Fruit fly (Drosophila melanogaster) whole organism, embryonic: ENCODE measurements around the gene mRpS33.

Source experiments
- Abd-B ChIP-seq: fragments of 200-800 bp; sonication (Bioruptor generic); optimal IDR thresholded peaks from 2 replicates; lab custom pipeline; 2018; ENCODE audit warnings: missing biosample characterization, mild to moderate bottlenecking, missing genetic modification characterization, moderate library complexity
- Atf3 ChIP-seq: fragments of 200-800 bp; sonication (Bioruptor generic); optimal IDR thresholded peaks from 3 replicates; lab custom pipeline; 2016; ENCODE audit warnings: missing biosample characterization, missing genetic modification characterization
- Blimp-1 ChIP-seq: fragments of 200-800 bp; sonication (Bioruptor generic); optimal IDR thresholded peaks from 3 replicates; lab custom pipeline; 2018; ENCODE audit warnings: missing biosample characterization, missing genetic modification characterization, mild to moderate bottlenecking, moderate library complexity, missing genetic modification reagents
- CG10321 ChIP-seq: fragments of 200-800 bp; sonication (Bioruptor generic); IDR thresholded peaks from 2 replicates; pipeline ENCODE4 v1.3.6; 2022; ENCODE audit warnings: missing biosample characterization, missing genetic modification characterization
- CG11695 ChIP-seq: fragments of 200-800 bp; sonication (Bioruptor generic); IDR thresholded peaks from 3 replicates; pipeline ENCODE4 v1.3.6; 2022; ENCODE audit warnings: missing biosample characterization, missing genetic modification characterization
- CG12071 ChIP-seq: fragments of 200-800 bp; sonication (Bioruptor generic); optimal IDR thresholded peaks from 3 replicates; lab custom pipeline; 2018; ENCODE audit warnings: missing biosample characterization, mild to moderate bottlenecking, missing genetic modification characterization
- CG12104 ChIP-seq: fragments of 200-800 bp; sonication (Bioruptor generic); optimal IDR thresholded peaks from 3 replicates; lab custom pipeline; 2016; ENCODE audit warnings: missing biosample characterization, missing genetic modification characterization
- CG13123 ChIP-seq: fragments of 200-800 bp; sonication (Bioruptor generic); optimal IDR thresholded peaks from 2 replicates; lab custom pipeline; 2016; ENCODE audit warnings: missing biosample characterization, missing genetic modification characterization
- CG15696 ChIP-seq: fragments of 200-800 bp; sonication (Bioruptor generic); optimal IDR thresholded peaks from 2 replicates; lab custom pipeline; 2019; ENCODE audit warnings: missing biosample characterization, mild to moderate bottlenecking, missing genetic modification characterization, moderate library complexity
- CG16779 ChIP-seq: fragments of 200-800 bp; sonication (Bioruptor generic); IDR thresholded peaks from 2 replicates; pipeline ENCODE4 v1.3.6; 2022; ENCODE audit warnings: missing biosample characterization, missing genetic modification characterization
- CG16863 ChIP-seq: fragments of 200-800 bp; sonication (Bioruptor generic); optimal IDR thresholded peaks from 3 replicates; lab custom pipeline; 2016; ENCODE audit warnings: missing biosample characterization, missing genetic modification characterization
- CG1832 ChIP-seq: fragments of 200-800 bp; sonication (Bioruptor generic); optimal IDR thresholded peaks from 2 replicates; lab custom pipeline; 2017; ENCODE audit warnings: missing biosample characterization, mild to moderate bottlenecking, missing genetic modification characterization, inconsistent platforms
- CG18599 ChIP-seq: fragments of 200-800 bp; sonication (Bioruptor generic); optimal IDR thresholded peaks from 3 replicates; lab custom pipeline; 2017; ENCODE audit warnings: missing biosample characterization, missing genetic modification characterization, mild to moderate bottlenecking, moderate library complexity, missing genetic modification reagents
- CG18764 ChIP-seq: fragments of 200-800 bp; sonication (Bioruptor generic); optimal IDR thresholded peaks from 3 replicates; lab custom pipeline; 2016; ENCODE audit warnings: missing biosample characterization, missing genetic modification characterization
- CG5953 ChIP-seq: fragments of 200-800 bp; sonication (Bioruptor generic); IDR thresholded peaks from 2 replicates; pipeline ENCODE4 v1.3.6; 2022; ENCODE audit warnings: missing biosample characterization, missing genetic modification characterization
- CG6791 ChIP-seq: fragments of 200-800 bp; sonication (Bioruptor generic); IDR thresholded peaks from 3 replicates; pipeline ENCODE4 v1.3.6; 2022; ENCODE audit warnings: missing biosample characterization, missing genetic modification characterization; ENCODE audit not compliant: partially characterized antibody
- CG8924 ChIP-seq: fragments of 200-800 bp; optimal IDR thresholded peaks from 3 replicates; lab custom pipeline; 2019; ENCODE audit warnings: missing biosample characterization, mild to moderate bottlenecking, missing genetic modification characterization, moderate library complexity
- CG9797 ChIP-seq: fragments of 200-800 bp; sonication (Bioruptor generic); optimal IDR thresholded peaks from 3 replicates; lab custom pipeline; 2018; ENCODE audit warnings: missing biosample characterization, mild to moderate bottlenecking, missing genetic modification characterization
- Dad ChIP-seq: fragments of 200-800 bp; sonication (Bioruptor generic); optimal IDR thresholded peaks from 3 replicates; lab custom pipeline; 2016; ENCODE audit warnings: missing biosample characterization, missing genetic modification characterization
- Dek ChIP-seq: fragments of 200-800 bp; sonication (Bioruptor generic); optimal IDR thresholded peaks from 3 replicates; lab custom pipeline; 2019; ENCODE audit warnings: missing biosample characterization, mild to moderate bottlenecking, missing genetic modification characterization, moderate library complexity
- Dfd ChIP-seq, 2 experiments: fragments of >200 bp; optimal IDR thresholded peaks; 2 replicates each; lab custom pipeline; 2017; ENCODE audit warnings: missing biosample characterization in 2 of 2, missing genetic modification characterization in 2 of 2
- E2f2 ChIP-seq: fragments of 200-800 bp; sonication (Bioruptor generic); IDR thresholded peaks from 2 replicates; pipeline ENCODE4 v1.3.6; 2022; ENCODE audit warnings: missing biosample characterization, missing genetic modification characterization
- Fer1 ChIP-seq: fragments of 200-800 bp; sonication (Bioruptor generic); optimal IDR thresholded peaks from 2 replicates; lab custom pipeline; 2017; ENCODE audit warnings: missing biosample characterization, mild to moderate bottlenecking, missing genetic modification characterization
- Fer3 ChIP-seq: fragments of 200-800 bp; sonication (Bioruptor generic); optimal IDR thresholded peaks from 2 replicates; lab custom pipeline; 2018; ENCODE audit warnings: missing biosample characterization, mild to moderate bottlenecking, missing genetic modification characterization, moderate library complexity
- H15 ChIP-seq: fragments of 200-800 bp; sonication (Bioruptor generic); IDR thresholded peaks from 3 replicates; pipeline ENCODE4 v1.3.6; 2022; ENCODE audit warnings: missing biosample characterization, missing genetic modification characterization
- HLH3B ChIP-seq: fragments of 200-800 bp; sonication (Bioruptor generic); IDR thresholded peaks from 2 replicates; pipeline ENCODE4 v1.3.6; 2022; ENCODE audit warnings: missing biosample characterization, missing genetic modification characterization
- Hey ChIP-seq: fragments of 200-800 bp; sonication (Bioruptor generic); optimal IDR thresholded peaks from 3 replicates; lab custom pipeline; 2018; ENCODE audit warnings: missing biosample characterization, mild to moderate bottlenecking, missing genetic modification characterization
- Hr3 ChIP-seq: fragments of 200-800 bp; sonication (Bioruptor generic); optimal IDR thresholded peaks from 3 replicates; lab custom pipeline; 2016; ENCODE audit warnings: missing biosample characterization, missing genetic modification characterization
- MESR4 ChIP-seq: fragments of 200-800 bp; sonication (Bioruptor generic); optimal IDR thresholded peaks from 2 replicates; lab custom pipeline; 2018; ENCODE audit warnings: missing biosample characterization, mild to moderate bottlenecking, missing genetic modification characterization, moderate library complexity
- Mad ChIP-seq: fragments of 200-800 bp; sonication (Bioruptor generic); optimal IDR thresholded peaks from 2 replicates; lab custom pipeline; 2016; ENCODE audit warnings: missing biosample characterization, missing genetic modification characterization
- NK7.1 ChIP-seq: fragments of 200-800 bp; sonication (Bioruptor generic); optimal IDR thresholded peaks from 3 replicates; lab custom pipeline; 2016; ENCODE audit warnings: missing biosample characterization, missing genetic modification characterization
- Nf-YB ChIP-seq: fragments of 200-800 bp; sonication (Bioruptor generic); optimal IDR thresholded peaks from 3 replicates; lab custom pipeline; 2019; ENCODE audit warnings: missing biosample characterization, mild to moderate bottlenecking, missing genetic modification characterization, moderate library complexity
- Nf-YC ChIP-seq: fragments of 200-800 bp; optimal IDR thresholded peaks from 3 replicates; lab custom pipeline; 2019; ENCODE audit warnings: missing biosample characterization, mild to moderate bottlenecking, missing genetic modification characterization, moderate library complexity
- Oaz ChIP-seq: fragments of 200-800 bp; sonication (Bioruptor generic); IDR thresholded peaks from 2 replicates; pipeline ENCODE4 v1.3.6; 2022; ENCODE audit warnings: missing biosample characterization, missing genetic modification characterization
- Trl ChIP-seq, 3 experiments: fragments of >200 bp in 2 of 3; fragments of 200-800 bp in 1 of 3; sonication (Bioruptor generic) in 1 of 3; optimal IDR thresholded peaks; 2 replicates in 1 of 3; 3 replicates in 2 of 3; lab custom pipeline; 2016 to 2017; ENCODE audit warnings: missing biosample characterization in 1 of 3, missing genetic modification characterization in 1 of 3
- ab ChIP-seq: fragments of 200-800 bp; sonication (Bioruptor generic); optimal IDR thresholded peaks from 2 replicates; lab custom pipeline; 2016; ENCODE audit warnings: missing biosample characterization, missing genetic modification characterization
- cg ChIP-seq: fragments of 200-800 bp; sonication (Bioruptor generic); optimal IDR thresholded peaks from 3 replicates; lab custom pipeline; 2019; ENCODE audit warnings: missing biosample characterization, mild to moderate bottlenecking, missing genetic modification characterization, moderate library complexity
- crol ChIP-seq: fragments of 200-800 bp; sonication (Bioruptor generic); IDR thresholded peaks from 2 replicates; pipeline ENCODE4 v1.3.6; 2022; ENCODE audit warnings: missing biosample characterization, missing genetic modification characterization
- crp ChIP-seq, 2 experiments: fragments of 200-800 bp; sonication (Bioruptor generic); optimal IDR thresholded peaks; 2 replicates in 1 of 2; 3 replicates in 1 of 2; lab custom pipeline; 2017; ENCODE audit warnings: missing biosample characterization in 2 of 2, missing genetic modification characterization in 2 of 2, mild to moderate bottlenecking in 1 of 2, moderate library complexity in 1 of 2
- ewg ChIP-seq: fragments of 200-800 bp; sonication (Bioruptor generic); optimal IDR thresholded peaks from 3 replicates; lab custom pipeline; 2017; ENCODE audit warnings: mild to moderate bottlenecking, missing biosample characterization, missing genetic modification reagents, missing genetic modification characterization
- fd96Cb ChIP-seq: fragments of 200-800 bp; sonication (Bioruptor generic); optimal IDR thresholded peaks from 2 replicates; lab custom pipeline; 2018; ENCODE audit warnings: missing biosample characterization, mild to moderate bottlenecking, missing genetic modification characterization, moderate library complexity
- nom ChIP-seq: fragments of 200-800 bp; sonication (Bioruptor generic); optimal IDR thresholded peaks from 2 replicates; lab custom pipeline; 2017; ENCODE audit warnings: missing biosample characterization, missing genetic modification characterization, mild to moderate bottlenecking, moderate library complexity, missing genetic modification reagents
- phol ChIP-seq: fragments of 200-800 bp; sonication (Bioruptor generic); optimal IDR thresholded peaks from 3 replicates; lab custom pipeline; 2018; ENCODE audit warnings: missing biosample characterization, mild to moderate bottlenecking, missing genetic modification characterization, moderate library complexity
- pros ChIP-seq: fragments of 200-800 bp; sonication (Bioruptor generic); optimal IDR thresholded peaks from 3 replicates; lab custom pipeline; 2019; ENCODE audit warnings: missing biosample characterization, mild to moderate bottlenecking, missing genetic modification characterization, moderate library complexity
- scrt ChIP-seq: fragments of 200-800 bp; sonication (Bioruptor generic); optimal IDR thresholded peaks from 2 replicates; lab custom pipeline; 2018; ENCODE audit warnings: missing biosample characterization, mild to moderate bottlenecking, missing genetic modification characterization, moderate library complexity
- sens ChIP-seq: fragments of 200-800 bp; sonication (Bioruptor generic); peaks from one replicate; lab custom pipeline; 2016; ENCODE audit warnings: missing biosample characterization, missing genetic modification characterization
- seq ChIP-seq: fragments of 200-800 bp; sonication (Bioruptor generic); IDR thresholded peaks from 2 replicates; pipeline ENCODE4 v1.3.6; 2022; ENCODE audit warnings: missing biosample characterization, missing genetic modification characterization
- sim ChIP-seq: fragments of 200-800 bp; sonication (Bioruptor generic); IDR thresholded peaks from 2 replicates; pipeline ENCODE4 v1.3.6; 2022; ENCODE audit warnings: missing biosample characterization, missing genetic modification characterization
- sisA ChIP-seq: fragments of 200-800 bp; sonication (Bioruptor generic); IDR thresholded peaks from 2 replicates; pipeline ENCODE4 v1.3.6; 2022; ENCODE audit warnings: missing biosample characterization, missing genetic modification characterization
- z ChIP-seq: fragments of 200-800 bp; sonication (Bioruptor generic); IDR thresholded peaks from 3 replicates; pipeline ENCODE4 v1.3.6; 2022; ENCODE audit warnings: missing biosample characterization, missing genetic modification characterization

The mRpS33 gene

dm6 chr3R:16427520-16427919 is 8.9 kb downstream of the mRpS33 start:
- TF ChIP-seq Nf-YB (GFP tag; lab: Kevin White, UChicago) (peak; percentile 81), ewg (peak; percentile 84), sim (GFP tag; lab: Robert Waterston, UW) (no peak), ab (GFP tag; lab: Kevin White, UChicago) (no peak), crol (GFP tag; lab: Robert Waterston, UW) (peak; percentile 31; the same call in 1 of the 2 replicates), z (peak; percentile 78), CG5953 (GFP tag; lab: Robert Waterston, UW) (no peak), sens (GFP tag; lab: Kevin White, UChicago) (peak; percentile 7), CG9797 (no peak), CG18764 (GFP tag; lab: Kevin White, UChicago) (no peak), Nf-YC (tag; lab: Kevin White, UChicago) (peak; percentile 84)
- TF ChIP-seq, all 482 proteins: peak for 6

- TF ChIP-seq MESR4 = no peak
- peak; percentile 74 for TF ChIP-seq pros (GFP tag; lab: Kevin White, UChicago)
- no peak for TF ChIP-seq Mad (GFP tag; lab: Kevin White, UChicago)
- TF ChIP-seq Oaz (GFP tag; lab: Robert Waterston, UW) = no peak
- no peak for TF ChIP-seq sisA (GFP tag; lab: Robert Waterston, UW)
- peak; percentile 27 for TF ChIP-seq cg
- TF ChIP-seq CG18599 (GFP tag; lab: Kevin White, UChicago) = no peak
- TF ChIP-seq Dek = no peak
- no peak for TF ChIP-seq NK7.1 (GFP tag; lab: Kevin White, UChicago)
- no peak for TF ChIP-seq Fer1
- TF ChIP-seq CG10321 (GFP tag; lab: Robert Waterston, UW) = peak; percentile 92
- no peak for TF ChIP-seq CG16779 (GFP tag; lab: Robert Waterston, UW)
- no peak for TF ChIP-seq H15 (GFP tag; lab: Robert Waterston, UW)
- TF ChIP-seq Blimp-1 = no peak
- TF ChIP-seq Atf3 (GFP tag; lab: Kevin White, UChicago) = no peak
- no peak for TF ChIP-seq Trl (optimal IDR thresholded peaks at IDR 0.05; lab: Kevin White, UChicago)
- no peak for TF ChIP-seq Trl (GFP tag; optimal IDR thresholded peaks at IDR 0.05; lab: Kevin White, UChicago)
- no peak for TF ChIP-seq Dfd (GFP tag; optimal IDR thresholded peaks at IDR 0.05; lab: Kevin White, UChicago)
- peak; percentile 23 for TF ChIP-seq CG8924
- TF ChIP-seq fd96Cb (tag; lab: Kevin White, UChicago) = no peak
- peak; percentile 98 for TF ChIP-seq z
- no peak for TF ChIP-seq CG12071 (GFP tag; lab: Kevin White, UChicago)
- peak; percentile 12 for TF ChIP-seq phol
- TF ChIP-seq CG6791 (GFP tag; lab: Robert Waterston, UW) = no peak
- TF ChIP-seq Hr3 (GFP tag; lab: Kevin White, UChicago) = no peak
- TF ChIP-seq CG13123 = no peak
- no peak for TF ChIP-seq HLH3B (GFP tag; lab: Robert Waterston, UW)
- no peak for TF ChIP-seq Hey (tag; lab: Kevin White, UChicago)
- TF ChIP-seq CG1832 (GFP tag; lab: Kevin White, UChicago) = peak; percentile 90
- TF ChIP-seq E2f2 = no peak
- no peak for TF ChIP-seq Abd-B
- peak; percentile 78; the same call in 1 of the 2 replicates for TF ChIP-seq seq (GFP tag; lab: Robert Waterston, UW)
- no peak for TF ChIP-seq CG16863
- TF ChIP-seq sens (GFP tag; lab: Kevin White, UChicago) = no peak
- TF ChIP-seq crp (GFP tag; optimal IDR thresholded peaks at IDR 0.05; lab: Kevin White, UChicago) = no peak
- TF ChIP-seq nom (GFP tag; lab: Kevin White, UChicago) = peak; percentile 37
- TF ChIP-seq CG12104 = no peak
- no peak for TF ChIP-seq CG11695 (GFP tag; lab: Robert Waterston, UW)
- TF ChIP-seq CG15696 (tag; lab: Kevin White, UChicago) = no peak
- no peak for TF ChIP-seq scrt (GFP tag; lab: Kevin White, UChicago)
- no peak for TF ChIP-seq Fer3 (tag; lab: Kevin White, UChicago)
- TF ChIP-seq Dad (GFP tag; lab: Kevin White, UChicago) = no peak
Measured at dm6 chr3R:16423323-16423722, 13.1 kb downstream of the mRpS33 start.
